Worm (Caenorhabditis elegans) whole organism, dauer: Measurements from ENCODE around the gene W01B6.4.

Experiments
- unc-62 ChIP-seq: sonication (generic microtip); optimal IDR thresholded peaks from 2 replicates; lab custom pipeline; 2017; ENCODE audit warnings: missing biosample characterization, missing genetic modification reagents, missing genetic modification characterization

W01B6.4 gene

ce11 chrIV:10063941-10064340, 11.3 kb upstream of the W01B6.4 start:
- TF ChIP-seq unc-62 = no peak

DNA sequence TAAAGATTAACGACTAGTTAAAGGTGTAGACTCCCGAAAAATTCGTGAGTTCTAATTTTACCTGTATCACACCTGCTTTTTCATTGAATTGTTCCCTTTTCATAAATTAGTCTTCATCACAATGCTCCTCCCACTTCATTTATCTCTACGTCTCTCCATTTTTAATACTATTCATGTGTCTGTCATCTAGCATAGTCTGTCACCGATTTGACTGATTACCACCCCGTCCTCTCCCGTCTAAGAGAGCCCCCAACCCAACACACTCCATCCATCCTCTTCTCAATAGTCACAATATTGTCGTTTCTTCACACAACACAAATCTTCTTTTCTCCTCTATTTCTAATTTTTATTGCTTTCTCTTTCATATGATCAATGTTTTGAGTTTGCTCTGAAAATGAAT, 10.1 kb upstream of the W01B6.4 start:
- no peak for TF ChIP-seq unc-62

ce11 chrIV:10066456-10066855, 8.8 kb upstream of the W01B6.4 start:
- TF ChIP-seq unc-62 = no peak

DNA sequence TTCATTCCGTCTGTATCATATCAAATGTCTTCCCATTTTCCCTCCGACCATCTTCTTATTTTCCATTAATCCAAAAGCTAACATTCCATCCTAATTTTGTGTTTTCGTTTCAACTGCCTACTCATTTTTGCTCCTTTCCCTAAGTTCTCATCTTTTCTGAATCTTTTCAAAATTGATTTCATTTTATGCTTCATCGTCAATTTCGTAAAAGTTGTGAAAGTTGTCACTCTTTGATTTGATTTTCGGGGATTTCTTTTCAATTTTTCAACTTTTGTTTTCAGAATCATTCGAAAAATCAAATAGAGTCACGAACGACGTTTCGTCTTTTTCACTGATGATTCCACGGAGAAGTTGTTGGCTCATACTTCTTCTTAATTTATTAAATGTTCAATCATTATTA, 7.7 kb upstream of the W01B6.4 start, which contains the start of gene cwn-2:
cwn-2 (plus strand) TSS at position 276 of the 400 bp plus-strand sequence.
- TF ChIP-seq unc-62 = no peak

DNA sequence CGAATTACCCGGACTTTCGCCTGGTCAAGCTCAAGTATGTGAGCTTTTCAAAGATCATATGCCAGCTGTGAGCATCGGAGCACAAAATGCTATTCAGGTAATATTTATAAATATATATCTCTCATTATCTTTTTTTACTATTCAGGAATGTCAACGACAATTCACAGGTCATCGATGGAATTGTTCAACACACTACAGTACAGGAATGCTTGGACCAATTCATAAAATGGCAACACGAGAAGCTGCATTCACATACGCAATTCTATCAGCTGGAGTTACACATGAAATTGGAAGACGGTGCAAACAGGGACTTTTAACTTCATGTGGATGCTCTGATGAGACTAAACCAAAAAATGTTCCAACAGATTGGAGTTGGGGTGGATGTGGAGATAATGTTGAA, 7.0 kb upstream of the W01B6.4 start:
- TF ChIP-seq unc-62 = no peak

ce11 chrIV:10072527-10072926, 2.7 kb upstream of the W01B6.4 start, which contains the start of gene W01B6.3:
Gene W01B6.3, minus strand, starts transcription at chrIV:10072627.
- no peak for TF ChIP-seq unc-62

DNA sequence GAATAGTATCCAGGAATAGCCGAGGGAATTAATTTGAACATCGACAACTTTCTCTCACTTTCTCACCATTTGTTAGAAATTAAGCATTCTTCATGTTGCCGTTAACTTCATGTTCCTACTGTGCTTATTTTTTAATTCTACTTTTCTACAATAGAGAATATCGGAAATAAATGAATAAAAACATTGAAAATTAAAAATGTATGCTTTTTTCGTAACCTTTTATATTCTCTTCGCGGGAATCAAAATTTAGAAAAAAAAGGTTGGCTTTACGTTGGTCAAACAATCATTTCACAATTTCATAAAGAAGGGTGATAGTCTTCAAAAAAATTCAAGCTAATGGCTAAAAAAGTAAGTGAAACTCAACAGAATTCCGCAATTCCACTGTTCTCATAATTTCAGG, 639 bp downstream of the W01B6.4 start, which contains the start of gene W01B6.5:
W01B6.5 (plus strand) TSS at position 301 of the 400 bp plus-strand sequence.
- no peak for TF ChIP-seq unc-62

- no peak for TF ChIP-seq unc-62
Observed at ce11 chrIV:10078003-10078402, 2.7 kb downstream of the W01B6.4 start.

DNA sequence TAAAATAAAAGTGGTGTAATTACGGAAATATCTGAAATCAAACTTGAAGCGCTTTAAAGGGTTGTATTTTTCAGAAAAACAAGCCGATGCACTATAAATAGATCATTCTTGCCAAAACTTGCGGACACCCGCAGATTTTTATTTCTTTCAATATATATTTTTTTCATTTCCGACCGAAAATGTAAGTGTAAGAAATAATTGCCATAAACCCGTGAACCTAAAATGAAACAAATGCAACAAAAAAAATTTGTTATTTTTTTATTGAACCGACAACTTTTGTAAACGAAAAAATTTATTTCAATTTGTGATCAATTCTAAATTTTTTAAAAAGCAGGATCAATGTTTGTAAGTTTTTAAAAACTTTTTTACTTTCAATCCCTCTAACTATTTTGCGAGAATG, 5.6 kb downstream of the W01B6.4 start, which contains the start of gene W01B6.6:
W01B6.6 (plus strand) TSS at position 301 of the 400 bp plus-strand sequence.
- no peak for TF ChIP-seq unc-62

- no peak for TF ChIP-seq unc-62
Observed at ce11 chrIV:10084323-10084959, 9.2 kb downstream of the W01B6.4 start, which contains the start of gene W01B6.8. Gene W01B6.8, minus strand, starts transcription at chrIV:10084373.

DNA sequence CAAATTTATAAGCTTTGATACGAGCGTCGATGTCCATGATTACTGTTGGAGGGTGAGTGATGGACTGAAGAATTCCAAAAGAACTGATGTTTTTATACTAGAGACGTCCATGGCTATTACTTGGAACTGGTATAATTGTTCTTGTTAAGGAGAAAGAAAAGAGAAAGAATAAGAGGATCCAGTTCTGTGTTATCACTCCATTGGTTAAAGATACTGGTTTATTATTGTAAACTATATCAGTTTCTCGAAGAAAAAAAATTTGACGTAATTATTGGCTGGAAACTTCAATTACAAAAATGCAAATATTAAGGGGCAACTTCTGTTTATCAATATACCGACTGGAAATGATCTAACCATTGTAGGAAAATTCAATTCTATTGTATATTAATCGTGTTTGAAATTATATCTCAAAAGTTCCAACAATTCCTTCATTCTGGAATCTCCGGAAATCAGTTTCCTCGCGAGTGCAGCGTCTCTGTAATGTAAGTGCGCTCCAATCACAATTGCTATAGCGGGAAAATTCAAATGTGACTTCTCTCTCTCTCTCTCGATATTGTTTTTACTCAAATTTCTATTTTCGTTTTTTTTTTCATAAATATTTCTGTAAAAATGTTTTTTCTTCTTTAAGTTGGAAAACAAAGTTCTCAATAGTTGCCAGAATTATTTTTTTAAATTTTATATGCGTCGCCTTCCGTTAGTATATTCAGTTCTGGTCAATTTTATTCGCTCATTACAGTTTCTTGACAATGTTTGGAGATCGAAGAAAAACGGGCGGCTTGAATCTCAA, 10.3 kb downstream of the W01B6.4 start, which contains the start of the genes col-2 and ndc-80:
col-2 (minus strand) TSS at position 51 of the 787 bp plus-strand sequence.
ndc-80 (plus strand) TSS at position 737 of the 787 bp plus-strand sequence.
- no peak for TF ChIP-seq unc-62

DNA sequence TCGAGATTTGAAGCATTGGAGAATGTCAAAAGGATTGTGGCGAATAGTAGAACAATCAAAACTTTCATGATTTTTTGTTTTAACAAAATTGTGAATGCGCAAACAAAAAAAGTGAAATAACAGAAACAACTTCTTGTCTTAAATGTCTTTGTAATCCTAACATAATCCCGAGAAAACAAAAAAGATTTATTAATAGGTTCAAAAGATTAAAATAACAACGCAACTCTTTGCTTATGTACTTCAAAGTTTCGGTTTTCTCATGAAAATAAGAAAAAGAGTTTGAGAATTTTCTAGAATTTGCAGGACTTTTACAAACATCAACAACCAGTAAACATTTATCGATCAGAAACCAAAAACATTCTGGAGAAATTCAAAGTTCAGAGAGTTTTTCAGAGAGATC, 14.5 kb downstream of the W01B6.4 start, which contains the start of gene ttr-39:
ttr-39 (minus strand) TSS at position 101 of the 400 bp plus-strand sequence.
- TF ChIP-seq unc-62 = no peak

DNA sequence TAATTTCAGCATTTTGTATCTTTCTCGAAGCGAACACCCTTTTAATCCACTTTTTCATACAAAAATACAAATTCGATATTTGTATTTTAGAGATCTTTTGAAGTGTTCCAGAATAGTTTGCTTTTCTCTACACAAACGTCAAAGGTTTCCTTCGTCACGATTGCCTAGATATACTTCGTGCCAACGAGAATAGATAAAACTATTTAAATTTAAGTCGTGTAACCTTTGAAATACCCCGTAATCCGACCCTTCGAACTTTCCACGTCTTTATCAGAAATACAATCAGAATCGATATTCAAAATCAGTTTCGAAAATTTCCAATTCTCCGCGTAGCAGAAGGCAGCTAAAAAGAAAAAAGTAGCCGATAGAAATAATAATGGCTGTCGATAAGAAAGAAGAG, 15.1 kb downstream of the W01B6.4 start, which contains the start of gene ttbk-5:
ttbk-5 (plus strand) TSS at position 301 of the 400 bp plus-strand sequence.
- TF ChIP-seq unc-62 = no peak

ce11 chrIV:10095171-10095570, 19.9 kb downstream of the W01B6.4 start, which contains the start of the genes C04G2.5 and msp-36:
Gene C04G2.5, minus strand, starts transcription at chrIV:10095271.
Gene msp-36, plus strand, starts transcription at chrIV:10095433.
- TF ChIP-seq unc-62 = no peak

ce11 chrIV:10096881-10097280, 21.6 kb downstream of the W01B6.4 start, which contains the start of gene dis-3:
Gene dis-3, plus strand, starts transcription at chrIV:10097202.
- TF ChIP-seq unc-62 = no peak

DNA sequence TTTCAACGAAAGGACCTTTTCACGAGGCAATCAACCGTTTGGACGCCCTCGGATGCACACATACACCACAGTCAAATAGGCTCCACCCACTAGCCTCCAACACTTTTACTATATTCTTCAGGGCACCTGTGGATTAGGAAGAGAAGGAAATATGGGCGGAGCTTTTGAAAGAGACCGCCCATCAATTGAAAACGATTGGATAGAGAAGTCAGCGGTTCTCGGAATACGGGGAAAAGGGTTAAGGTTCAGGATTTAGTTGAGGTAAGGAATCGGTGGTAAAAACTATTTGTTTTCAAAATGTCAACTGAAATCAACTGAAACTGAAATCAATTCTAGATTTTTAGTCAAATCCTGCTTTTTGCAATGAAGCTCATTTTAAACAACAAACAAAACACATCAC, 35.2 kb downstream of the W01B6.4 start, which contains the start of gene egl-38:
egl-38 (minus strand) TSS at position 101 of the 400 bp plus-strand sequence.
- TF ChIP-seq unc-62 = no peak

- TF ChIP-seq unc-62 = no peak
Observed at ce11 chrIV:10110870-10111269, 35.6 kb downstream of the W01B6.4 start.
